Fruit fly (Drosophila melanogaster) whole organism, wandering third instar larva: ENCODE measurements around the gene CG8065.
A peak's percentile ranks its signal among the peaks of the same experiment; 100 is the strongest.

Experiments
- CG32264 ChIP-seq: fragments of 200-800 bp; sonication (Bioruptor generic); optimal IDR thresholded peaks from 2 replicates; lab custom pipeline; 2016; ENCODE audit warnings: missing biosample characterization, missing genetic modification characterization
- CG9705 ChIP-seq: fragments of 200-800 bp; sonication (Bioruptor generic); optimal IDR thresholded peaks from 2 replicates; lab custom pipeline; 2018; ENCODE audit warnings: missing biosample characterization, mild to moderate bottlenecking, missing genetic modification characterization
- CrebA ChIP-seq: fragments of 200-800 bp; sonication (Bioruptor generic); optimal IDR thresholded peaks from 2 replicates; lab custom pipeline; 2016; ENCODE audit warnings: missing biosample characterization, mild to moderate bottlenecking, missing genetic modification characterization, borderline replicate concordance
- Dfd ChIP-seq: fragments of >200 bp; optimal IDR thresholded peaks from 2 replicates; lab custom pipeline; 2017; ENCODE audit warnings: missing biosample characterization, missing genetic modification characterization
- Dif ChIP-seq: fragments of 200-275, 200-300 bp; sonication (Bioruptor generic); optimal IDR thresholded peaks from 2 replicates; lab custom pipeline; 2018; ENCODE audit warnings: missing biosample characterization, missing genetic modification characterization; ENCODE audit not compliant: partially characterized antibody
- GATAd ChIP-seq: sonication (Bioruptor generic); optimal IDR thresholded peaks from 2 replicates; lab custom pipeline; 2016; ENCODE audit warnings: missing biosample characterization, missing genetic modification characterization
- HLH106 ChIP-seq: fragments of 200-800 bp; optimal IDR thresholded peaks from 3 replicates; lab custom pipeline; 2019; ENCODE audit warnings: missing biosample characterization, mild to moderate bottlenecking, missing genetic modification characterization, moderate library complexity
- Hnf4 ChIP-seq: fragments of 200-800 bp; sonication (Bioruptor generic); optimal IDR thresholded peaks from 2 replicates; lab custom pipeline; 2016; ENCODE audit warnings: missing biosample characterization, mild to moderate bottlenecking, missing genetic modification characterization
- Hr78 ChIP-seq: fragments of >200 bp; optimal IDR thresholded peaks from 2 replicates; lab custom pipeline; 2017; ENCODE audit warnings: missing biosample characterization, missing genetic modification characterization
- Hr83 ChIP-seq: fragments of 200-300 bp; sonication (Bioruptor generic); optimal IDR thresholded peaks from 2 replicates; lab custom pipeline; 2016; ENCODE audit warnings: missing biosample characterization, mild to moderate bottlenecking, missing genetic modification characterization, moderate library complexity; ENCODE audit not compliant: poor library complexity, severe bottlenecking
- Jra ChIP-seq: sonication (Bioruptor generic); optimal IDR thresholded peaks from 2 replicates; lab custom pipeline; 2016; ENCODE audit warnings: missing biosample characterization, missing genetic modification characterization
- Mio ChIP-seq: sonication (Bioruptor generic); optimal IDR thresholded peaks from 2 replicates; lab custom pipeline; 2016; ENCODE audit warnings: missing biosample characterization, missing genetic modification characterization
- N ChIP-seq: fragments of >200 bp; optimal IDR thresholded peaks from 2 replicates; lab custom pipeline; 2018; ENCODE audit warnings: missing biosample characterization, missing external identifiers, missing genetic modification characterization
- OdsH ChIP-seq: fragments of 200-800 bp; sonication (Bioruptor generic); optimal IDR thresholded peaks from 2 replicates; lab custom pipeline; 2016; ENCODE audit warnings: missing biosample characterization, mild to moderate bottlenecking, missing genetic modification characterization
- Rel ChIP-seq, 2 experiments: fragments of 200-800 bp; sonication (Bioruptor generic) in 1 of 2; optimal IDR thresholded peaks; 2 replicates in 1 of 2; 3 replicates in 1 of 2; lab custom pipeline; 2016 to 2019; ENCODE audit warnings: mild to moderate bottlenecking in 2 of 2, missing biosample characterization in 2 of 2, missing genetic modification characterization in 2 of 2, moderate library complexity in 1 of 2
- Sp1 ChIP-seq: fragments of 200-800 bp; sonication (Bioruptor generic); optimal IDR thresholded peaks from 3 replicates; lab custom pipeline; 2019; ENCODE audit warnings: missing biosample characterization, mild to moderate bottlenecking, missing genetic modification characterization, moderate library complexity
- Vsx2 ChIP-seq: fragments of 200-300, 225-300 bp; sonication (Bioruptor generic); optimal IDR thresholded peaks from 2 replicates; lab custom pipeline; 2018; ENCODE audit warnings: missing biosample characterization, missing genetic modification characterization; ENCODE audit not compliant: partially characterized antibody
- br ChIP-seq: fragments of 200-800 bp; sonication (Bioruptor generic); optimal IDR thresholded peaks from 2 replicates; lab custom pipeline; 2016; ENCODE audit warnings: missing biosample characterization, missing genetic modification characterization
- brk ChIP-seq: fragments of 200-800 bp; sonication (Bioruptor generic); optimal IDR thresholded peaks from 2 replicates; lab custom pipeline; 2016; ENCODE audit warnings: missing biosample characterization, mild to moderate bottlenecking, missing genetic modification characterization
- dmrt93B ChIP-seq: fragments of 200-800 bp; sonication (Bioruptor generic); optimal IDR thresholded peaks from 2 replicates; lab custom pipeline; 2018; ENCODE audit warnings: missing biosample characterization, mild to moderate bottlenecking, missing genetic modification characterization
- dsf ChIP-seq: sonication (Bioruptor generic); optimal IDR thresholded peaks from 2 replicates; lab custom pipeline; 2016; ENCODE audit warnings: missing biosample characterization, missing genetic modification characterization, borderline replicate concordance
- ey ChIP-seq: fragments of 200-800 bp; sonication (Bioruptor generic); optimal IDR thresholded peaks from 2 replicates; lab custom pipeline; 2016; ENCODE audit warnings: missing biosample characterization, missing genetic modification characterization
- foxo ChIP-seq, 2 experiments: fragments of 200-800 bp; sonication (Bioruptor generic); optimal IDR thresholded peaks; 2 replicates in 1 of 2; 3 replicates in 1 of 2; lab custom pipeline; 2016 to 2017; ENCODE audit warnings: missing biosample characterization in 2 of 2, missing genetic modification characterization in 2 of 2
- fru ChIP-seq: fragments of 200-800 bp; sonication (Bioruptor generic); optimal IDR thresholded peaks from 3 replicates; lab custom pipeline; 2016; ENCODE audit warnings: missing biosample characterization, mild to moderate bottlenecking, missing genetic modification characterization
- h ChIP-seq: fragments of 200-800 bp; sonication (Bioruptor generic); optimal IDR thresholded peaks from 3 replicates; lab custom pipeline; 2016; ENCODE audit warnings: missing biosample characterization, mild to moderate bottlenecking, missing genetic modification characterization
- jim ChIP-seq: fragments of 175-275, 200-325 bp; sonication (Bioruptor generic); optimal IDR thresholded peaks from 2 replicates; lab custom pipeline; 2016; ENCODE audit warnings: missing biosample characterization, mild to moderate bottlenecking, missing genetic modification characterization
- lola ChIP-seq: fragments of >200 bp; optimal IDR thresholded peaks from 2 replicates; lab custom pipeline; 2017; ENCODE audit warnings: missing biosample characterization, missing genetic modification characterization
- pan ChIP-seq: fragments of >200 bp; optimal IDR thresholded peaks from 2 replicates; lab custom pipeline; 2017
- psq ChIP-seq: fragments of 200-800 bp; sonication (Bioruptor generic); optimal IDR thresholded peaks from 3 replicates; lab custom pipeline; 2017; ENCODE audit warnings: missing biosample characterization, mild to moderate bottlenecking, missing genetic modification characterization, moderate library complexity
- rgr ChIP-seq: fragments of 200-800 bp; sonication (Bioruptor generic); optimal IDR thresholded peaks from 3 replicates; lab custom pipeline; 2016; ENCODE audit warnings: missing biosample characterization, mild to moderate bottlenecking, missing genetic modification characterization
- sage ChIP-seq: fragments of 200-800 bp; sonication (Bioruptor generic); optimal IDR thresholded peaks from 2 replicates; lab custom pipeline; 2016; ENCODE audit warnings: missing biosample characterization, mild to moderate bottlenecking, missing genetic modification characterization
- sv ChIP-seq: fragments of 200-800 bp; sonication (Bioruptor generic); optimal IDR thresholded peaks from 3 replicates; lab custom pipeline; 2016; ENCODE audit warnings: missing biosample characterization, missing genetic modification characterization
- tai ChIP-seq: sonication (Bioruptor generic); optimal IDR thresholded peaks from 2 replicates; lab custom pipeline; 2016; ENCODE audit warnings: missing biosample characterization, missing genetic modification characterization
- usp ChIP-seq: fragments of >200 bp; optimal IDR thresholded peaks from 2 replicates; lab custom pipeline; 2017; ENCODE audit warnings: missing biosample characterization, missing genetic modification characterization
- woc ChIP-seq: sonication (Bioruptor generic); optimal IDR thresholded peaks from 2 replicates; lab custom pipeline; 2016; ENCODE audit warnings: missing biosample characterization, mild to moderate bottlenecking, missing genetic modification characterization

Gene CG8065

dm6 chr3L:10206226-10206968 is 9.1 kb upstream of the CG8065 start:
- TF ChIP-seq Mio (GFP tag; lab: Kevin White, UChicago) (no peak), Vsx2 (GFP tag; lab: Kevin White, UChicago) (no peak), foxo (GFP tag; optimal IDR thresholded peaks at IDR 0.05; lab: Kevin White, UChicago) (no peak), Hr83 (GFP tag; lab: Kevin White, UChicago) (no peak), jim (GFP tag; lab: Kevin White, UChicago) (no peak), pan (lab: Kevin White, UChicago) (no peak), lola (GFP tag; lab: Kevin White, UChicago) (no peak), dmrt93B (GFP tag; lab: Kevin White, UChicago) (no peak), CG32264 (GFP tag; lab: Kevin White, UChicago) (no peak), rgr (GFP tag; lab: Kevin White, UChicago) (no peak), woc (GFP tag; lab: Kevin White, UChicago) (no peak)

DNA sequence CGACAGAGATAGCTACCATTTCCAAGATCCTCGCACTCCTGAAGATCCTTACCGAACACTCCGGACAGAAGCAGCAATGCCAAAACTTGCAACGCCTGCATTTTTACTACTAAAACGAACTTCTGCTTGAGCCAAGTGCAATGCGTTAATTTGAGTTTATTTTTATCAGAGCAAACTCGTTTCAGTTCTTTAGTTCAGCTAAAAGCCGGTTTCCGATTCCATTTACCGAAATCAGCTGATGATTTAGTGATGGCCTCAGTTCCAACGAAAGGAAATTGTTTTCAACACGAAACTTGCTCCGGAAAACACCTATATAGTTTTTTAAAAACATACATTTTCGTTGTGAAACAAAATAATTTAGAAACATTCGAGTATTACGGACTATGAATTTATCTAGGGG is 4.6 kb downstream of the CG8065 start, which contains the start of gene CG32055:
Gene CG32055 (minus strand): TSS at position 101 of the 400 bp plus-strand sequence.
- no peak for TF ChIP-seq fru
- TF ChIP-seq CG9705 (GFP tag; lab: Kevin White, UChicago), result no peak
- no peak for TF ChIP-seq rgr (GFP tag; lab: Kevin White, UChicago)
- no peak for TF ChIP-seq tai
- no peak for TF ChIP-seq sv
- TF ChIP-seq sage (GFP tag; lab: Kevin White, UChicago), result no peak
- no peak for TF ChIP-seq CG32264 (GFP tag; lab: Kevin White, UChicago)
- TF ChIP-seq N (GFP tag; lab: Kevin White, UChicago), result no peak
- TF ChIP-seq Hnf4 (GFP tag; lab: Kevin White, UChicago), result no peak
- no peak for TF ChIP-seq lola (GFP tag; lab: Kevin White, UChicago)
- no peak for TF ChIP-seq Mio (GFP tag; lab: Kevin White, UChicago)
- TF ChIP-seq, all 38 proteins: peak for 0

- TF ChIP-seq Vsx2 (GFP tag; lab: Kevin White, UChicago) (no peak), sage (GFP tag; lab: Kevin White, UChicago) (no peak), Sp1 (GFP tag; lab: Kevin White, UChicago) (no peak), brk (no peak), HLH106 (no peak), ey (GFP tag; lab: Kevin White, UChicago) (no peak), psq (no peak), woc (GFP tag; lab: Kevin White, UChicago) (no peak), OdsH (no peak), Rel (GFP tag; optimal IDR thresholded peaks at IDR 0.05; lab: Kevin White, UChicago) (no peak), Rel (tag; optimal IDR thresholded peaks at IDR 0.05; lab: Kevin White, UChicago) (no peak), tai (peak; percentile 8), jim (GFP tag; lab: Kevin White, UChicago) (no peak), Jra (GFP tag; lab: Kevin White, UChicago) (no peak), Hr83 (GFP tag; lab: Kevin White, UChicago) (no peak), br (no peak), pan (lab: Kevin White, UChicago) (no peak), Dfd (GFP tag; lab: Kevin White, UChicago) (no peak), foxo (GFP tag; optimal IDR thresholded peaks at IDR 0.05; lab: Kevin White, UChicago) (no peak), dmrt93B (GFP tag; lab: Kevin White, UChicago) (no peak), CG32264 (GFP tag; lab: Kevin White, UChicago) (no peak), N (GFP tag; lab: Kevin White, UChicago) (no peak), dsf (GFP tag; lab: Kevin White, UChicago) (no peak), Dif (GFP tag; lab: Kevin White, UChicago) (no peak), h (peak; percentile 23), fru (no peak), usp (GFP tag; lab: Kevin White, UChicago) (no peak), Hr78 (no peak), rgr (GFP tag; lab: Kevin White, UChicago) (no peak), CrebA (GFP tag; lab: Kevin White, UChicago) (peak; percentile 45), sv (no peak), lola (GFP tag; lab: Kevin White, UChicago) (no peak), Mio (GFP tag; lab: Kevin White, UChicago) (no peak), GATAd (GFP tag; lab: Kevin White, UChicago) (no peak), Hnf4 (GFP tag; lab: Kevin White, UChicago) (peak; percentile 9)
Observed at dm6 chr3L:10223397-10223796, 7.9 kb downstream of the CG8065 start.
